Fruit fly (Drosophila melanogaster): ENCODE measurements around the gene Dim1.

Gene Dim1

dm6 chr2L:4393842-4394421 is 9.1 kb upstream of the Dim1 start, which contains the start of gene CG3652 (continued):
- TF ChIP-seq pum (GFP tag; optimal IDR thresholded peaks at IDR 0.05) (peak; percentile 35), CG15011 (GFP tag; optimal IDR thresholded peaks at IDR 0.05) (no peak), CG31388 (GFP tag; optimal IDR thresholded peaks at IDR 0.05) (no peak), CG18619 (GFP tag; optimal IDR thresholded peaks at IDR 0.05) (no peak), danr (GFP tag; IDR thresholded peaks at IDR 0.05) (no peak), jigr1 (GFP tag; IDR thresholded peaks at IDR 0.05) (no peak), ap (GFP tag; IDR thresholded peaks at IDR 0.05) (no peak), CG2712 (tag; optimal IDR thresholded peaks at IDR 0.05) (no peak), toy (GFP tag; IDR thresholded peaks at IDR 0.05) (no peak), CG10366 (GFP tag; IDR thresholded peaks at IDR 0.05) (no peak), Mrtf (GFP tag; IDR thresholded peaks at IDR 0.05) (no peak), CG2678 (tag; optimal IDR thresholded peaks at IDR 0.05) (no peak), Dref (GFP tag; IDR thresholded peaks at IDR 0.05) (peak; percentile 75), CG14014 (GFP tag; IDR thresholded peaks at IDR 0.05) (no peak), CG4730 (GFP tag; IDR thresholded peaks at IDR 0.05) (no peak), MBD-R2 (GFP tag; IDR thresholded peaks at IDR 0.05) (peak; percentile 55), CG2889 (GFP tag; IDR thresholded peaks at IDR 0.05) (no peak), MTF-1 (GFP tag; optimal IDR thresholded peaks at IDR 0.05; ENCODE audit: borderline replicate concordance) (no peak), cad (GFP tag; optimal IDR thresholded peaks at IDR 0.05) (no peak), Hr51 (GFP tag; optimal IDR thresholded peaks at IDR 0.05) (no peak), pfk (GFP tag; optimal IDR thresholded peaks at IDR 0.05) (no peak), CG18262 (tag; optimal IDR thresholded peaks at IDR 0.05) (no peak), sens (GFP tag) (peak; percentile 87), CG17361 (GFP tag; IDR thresholded peaks at IDR 0.05) (no peak), crc (GFP tag; optimal IDR thresholded peaks at IDR 0.05) (no peak), CG6813 (GFP tag; optimal IDR thresholded peaks at IDR 0.05) (no peak), YL-1 (GFP tag; optimal IDR thresholded peaks at IDR 0.05) (peak; percentile 61), CG6272 (GFP tag; IDR thresholded peaks at IDR 0.05) (no peak), Ptx1 (GFP tag; IDR thresholded peaks at IDR 0.05) (peak; percentile 18; the same call in 1 of the 2 replicates), CG32772 (GFP tag; IDR thresholded peaks at IDR 0.05) (0 out of 2 replicates have a peak, but pooled peaks have one; percentile 8), Sin3A (optimal IDR thresholded peaks at IDR 0.05) (peak; percentile 84), Kr (GFP tag; optimal IDR thresholded peaks at IDR 0.05) (no peak), Myb (GFP tag; optimal IDR thresholded peaks at IDR 0.05) (peak; percentile 68), wek (GFP tag; optimal IDR thresholded peaks at IDR 0.05) (no peak), CG16779 (GFP tag; IDR thresholded peaks at IDR 0.05) (no peak), dati (GFP tag; IDR thresholded peaks at IDR 0.05) (no peak), nerfin-1 (tag; optimal IDR thresholded peaks at IDR 0.05) (no peak), sisA (GFP tag; IDR thresholded peaks at IDR 0.05) (no peak), Sry-δ (GFP tag; optimal IDR thresholded peaks at IDR 0.05) (peak; percentile 75), Bdp1 (GFP tag; optimal IDR thresholded peaks at IDR 0.05) (no peak), H15 (GFP tag; IDR thresholded peaks at IDR 0.05) (no peak), CG6654 (GFP tag; optimal IDR thresholded peaks at IDR 0.05) (no peak), CG11093 (GFP tag; IDR thresholded peaks at IDR 0.05) (no peak), da (GFP tag; optimal IDR thresholded peaks at IDR 0.05) (no peak), grn (GFP tag; optimal IDR thresholded peaks at IDR 0.05) (no peak), pita (GFP tag; optimal IDR thresholded peaks at IDR 0.05) (no peak), Hand (GFP tag; optimal IDR thresholded peaks at IDR 0.05) (no peak), CHES-1-like (GFP tag; optimal IDR thresholded peaks at IDR 0.05) (peak; percentile 15), peb (GFP tag; IDR thresholded peaks at IDR 0.05) (no peak), CG10147 (GFP tag; optimal IDR thresholded peaks at IDR 0.05) (no peak), Taf1 (GFP tag; IDR thresholded peaks at IDR 0.05) (no peak), CG4707 (GFP tag; optimal IDR thresholded peaks at IDR 0.05) (no peak), Dek (tag; optimal IDR thresholded peaks at IDR 0.05) (no peak)

Measured in whole organism, embryonic.